Worm (Caenorhabditis elegans) whole organism, L4 larva: ENCODE data around the gene T03E6.8.

Source experiments
- F49E8.2 ChIP-seq: sonication (generic microtip); optimal IDR thresholded peaks from 2 replicates; lab custom pipeline; 2016; ENCODE audit warnings: missing compliant biosample characterization, mild to moderate bottlenecking, missing genetic modification characterization, borderline replicate concordance
- aly-2 ChIP-seq: sonication (generic microtip); optimal IDR thresholded peaks from 2 replicates; lab custom pipeline; 2018; ENCODE audit warnings: missing biosample characterization, missing genetic modification characterization
- ama-1 ChIP-seq: fragments of 150-350 bp; optimal IDR thresholded peaks from 2 replicates; lab custom pipeline; 2014; ENCODE audit warnings: inconsistent platforms, mixed read lengths
- ceh-28 ChIP-seq: fragments of 150-350 bp; optimal IDR thresholded peaks from 2 replicates; lab custom pipeline; 2014; ENCODE audit warnings: missing biosample characterization, missing genetic modification reagents, missing genetic modification characterization
- ceh-82 ChIP-seq: sonication (generic microtip); optimal IDR thresholded peaks from 2 replicates; lab custom pipeline; 2017; ENCODE audit warnings: missing biosample characterization, missing genetic modification characterization
- daf-8 ChIP-seq: fragments of 200-800 bp; sonication (Bioruptor generic); IDR thresholded peaks from 2 replicates; pipeline ENCODE4 v1.3.6; 2022; ENCODE audit warnings: missing genetic modification characterization, missing compliant biosample characterization
- mdl-1 ChIP-seq, 2 experiments: fragments of 150-350 bp in 1 of 2; sonication (generic microtip) in 1 of 2; optimal IDR thresholded peaks; 2 replicates each; lab custom pipeline; 2014 to 2017; ENCODE audit warnings: missing biosample characterization in 2 of 2, missing genetic modification characterization in 2 of 2
- mep-1 ChIP-seq: fragments of 150-350 bp; sonication (generic microtip); optimal IDR thresholded peaks from 3 replicates; lab custom pipeline; 2014; ENCODE audit warnings: missing biosample characterization, missing genetic modification characterization
- rbr-2 ChIP-seq: sonication (generic microtip); optimal IDR thresholded peaks from 2 replicates; lab custom pipeline; 2016; ENCODE audit warnings: missing genotype, missing genetic modification characterization, missing compliant biosample characterization
- unc-62 ChIP-seq, 3 experiments: fragments of 150-350 bp in 1 of 3; sonication (generic microtip); optimal IDR thresholded peaks in 2 of 3; peaks in 1 of 3; 1 replicate in 1 of 3; 2 replicates in 2 of 3; lab custom pipeline; 2014 to 2017; ENCODE audit warnings: missing biosample characterization in 3 of 3, missing genetic modification characterization in 3 of 3, missing genetic modification reagents in 3 of 3, missing genotype in 1 of 3

- TF ChIP-seq mep-1 (tag; lab: Kevin White, UChicago) (no peak), daf-8 (GFP tag; lab: Robert Waterston, UW) (no peak), mdl-1 (tag; optimal IDR thresholded peaks at IDR 0.05; lab: Kevin White, UChicago) (no peak), ceh-82 (no peak), unc-62 (GFP tag; optimal IDR thresholded peaks at IDR 0.05 in 1 of 2; lab: Kevin White, UChicago) (no peak), unc-62 (tag; optimal IDR thresholded peaks at IDR 0.05; lab: Kevin White, UChicago) (no peak), F49E8.2 (no peak), rbr-2 (no peak), ama-1 (lab: Kevin White, UChicago) (no peak), ceh-28 (tag; lab: Kevin White, UChicago) (no peak), aly-2 (tag; lab: Kevin White, UChicago) (no peak)
Observed at ce11 chrV:16589488-16589887, 13.5 kb downstream of the T03E6.8 start.
